Worm (Caenorhabditis elegans) whole organism, late embryonic: ENCODE measurements around the gene C14B4.2.

Experiments used
- C08G9.2 ChIP-seq: sonication (generic microtip); optimal IDR thresholded peaks from 2 replicates; lab custom pipeline; 2016; ENCODE audit warnings: mild to moderate bottlenecking, missing genetic modification characterization, moderate library complexity, missing compliant biosample characterization
- F13H6.1 ChIP-seq: sonication (generic microtip); optimal IDR thresholded peaks from 2 replicates; lab custom pipeline; 2016; ENCODE audit warnings: missing genetic modification characterization, missing compliant biosample characterization
- K09A11.1 ChIP-seq: sonication (generic microtip); optimal IDR thresholded peaks from 2 replicates; lab custom pipeline; 2017; ENCODE audit warnings: antibody characterized with exemption, mild to moderate bottlenecking, missing genetic modification characterization, missing compliant biosample characterization; ENCODE audit not compliant: insufficient read depth
- T23F11.4 ChIP-seq: fragments of 200-800 bp; sonication (Bioruptor generic); optimal IDR thresholded peaks from 2 replicates; lab custom pipeline; 2018; ENCODE audit warnings: mild to moderate bottlenecking, missing genetic modification characterization, missing compliant biosample characterization
- Y22D7AL.16 ChIP-seq: sonication (generic microtip); optimal IDR thresholded peaks from 2 replicates; lab custom pipeline; 2016; ENCODE audit warnings: missing genetic modification characterization, missing compliant biosample characterization
- ceh-14 ChIP-seq: sonication (generic microtip); optimal IDR thresholded peaks from 2 replicates; lab custom pipeline; 2016; ENCODE audit warnings: missing genotype, missing genetic modification characterization, missing compliant biosample characterization
- ceh-2 ChIP-seq: sonication (generic microtip); optimal IDR thresholded peaks from 2 replicates; lab custom pipeline; 2016; ENCODE audit warnings: missing genotype, missing genetic modification characterization, missing compliant biosample characterization
- ceh-22 ChIP-seq: sonication (generic microtip); optimal IDR thresholded peaks from 2 replicates; lab custom pipeline; 2017; ENCODE audit warnings: missing biosample characterization, missing genetic modification characterization
- ceh-24 ChIP-seq: sonication (generic microtip); optimal IDR thresholded peaks from 2 replicates; lab custom pipeline; 2016; ENCODE audit warnings: mild to moderate bottlenecking, missing genetic modification characterization, missing compliant biosample characterization
- ceh-30 ChIP-seq: fragments of 150-350 bp; optimal IDR thresholded peaks from 2 replicates; lab custom pipeline; 2014; ENCODE audit warnings: missing biosample characterization, missing genetic modification characterization
- ceh-34 ChIP-seq: sonication (generic microtip); optimal IDR thresholded peaks from 2 replicates; lab custom pipeline; 2016; ENCODE audit warnings: mild to moderate bottlenecking, missing genetic modification characterization, missing compliant biosample characterization
- ceh-45 ChIP-seq: fragments of 200-800 bp; sonication (Bioruptor generic); IDR thresholded peaks from 2 replicates; pipeline ENCODE4 v1.3.6; 2022; ENCODE audit warnings: missing genetic modification reagents, missing genetic modification characterization, missing compliant biosample characterization
- che-1 ChIP-seq: sonication (generic microtip); optimal IDR thresholded peaks from 2 replicates; lab custom pipeline; 2016; ENCODE audit warnings: mild to moderate bottlenecking, missing genetic modification characterization, missing compliant biosample characterization
- ets-4 ChIP-seq: sonication (generic microtip); optimal IDR thresholded peaks from 2 replicates; lab custom pipeline; 2016; ENCODE audit warnings: missing genetic modification characterization, missing compliant biosample characterization
- eyg-1 ChIP-seq: sonication (generic microtip); optimal IDR thresholded peaks from 2 replicates; lab custom pipeline; 2016; ENCODE audit warnings: missing genotype, missing genetic modification characterization, missing compliant biosample characterization
- fax-1 ChIP-seq: sonication (generic microtip); optimal IDR thresholded peaks from 2 replicates; lab custom pipeline; 2016; ENCODE audit warnings: missing genotype, missing genetic modification characterization, missing compliant biosample characterization
- fkh-6 ChIP-seq: sonication (generic microtip); optimal IDR thresholded peaks from 2 replicates; lab custom pipeline; 2016; ENCODE audit warnings: missing genetic modification characterization, missing compliant biosample characterization
- hlh-15 ChIP-seq: sonication (generic microtip); optimal IDR thresholded peaks from 2 replicates; lab custom pipeline; 2016; ENCODE audit warnings: missing genetic modification characterization, missing compliant biosample characterization
- hlh-30 ChIP-seq: sonication (generic microtip); optimal IDR thresholded peaks from 2 replicates; lab custom pipeline; 2017; ENCODE audit warnings: antibody characterized with exemption, missing genetic modification characterization, missing compliant biosample characterization; ENCODE audit not compliant: insufficient read depth
- hlh-8 ChIP-seq: sonication (generic microtip); optimal IDR thresholded peaks from 2 replicates; lab custom pipeline; 2016; ENCODE audit warnings: missing genotype, missing genetic modification characterization, missing compliant biosample characterization
- lim-6 ChIP-seq: sonication (generic microtip); optimal IDR thresholded peaks from 2 replicates; lab custom pipeline; 2016; ENCODE audit warnings: missing genetic modification characterization, missing compliant biosample characterization
- mec-3 ChIP-seq: sonication (generic microtip); optimal IDR thresholded peaks from 2 replicates; lab custom pipeline; 2016; ENCODE audit warnings: borderline replicate concordance, missing genetic modification characterization, missing compliant biosample characterization
- nhr-232 ChIP-seq: sonication (generic microtip); optimal IDR thresholded peaks from 2 replicates; lab custom pipeline; 2016; ENCODE audit warnings: missing genetic modification characterization, missing compliant biosample characterization
- pqm-1 ChIP-seq: sonication (generic microtip); optimal IDR thresholded peaks from 2 replicates; lab custom pipeline; 2016; ENCODE audit warnings: missing genetic modification characterization, missing compliant biosample characterization
- pros-1 ChIP-seq: fragments of 150-350 bp; optimal IDR thresholded peaks from 2 replicates; lab custom pipeline; 2014; ENCODE audit warnings: missing biosample characterization, missing genetic modification reagents, missing genetic modification characterization
- rnt-1 ChIP-seq: sonication (generic microtip); optimal IDR thresholded peaks from 2 replicates; lab custom pipeline; 2016; ENCODE audit warnings: missing genetic modification characterization, missing compliant biosample characterization
- sox-2 ChIP-seq: fragments of 200-800 bp; sonication (Bioruptor generic); IDR thresholded peaks from 2 replicates; pipeline ENCODE4 v1.3.6; 2022; ENCODE audit warnings: missing genetic modification reagents, missing genetic modification characterization, missing compliant biosample characterization
- sox-4 ChIP-seq: sonication (generic microtip); optimal IDR thresholded peaks from 2 replicates; lab custom pipeline; 2017; ENCODE audit warnings: mild to moderate bottlenecking, missing genetic modification characterization, inconsistent platforms, missing compliant biosample characterization
- syd-9 ChIP-seq: sonication (generic microtip); optimal IDR thresholded peaks from 2 replicates; lab custom pipeline; 2016; ENCODE audit warnings: mild to moderate bottlenecking, missing genetic modification characterization, moderate library complexity, missing compliant biosample characterization
- tbx-2 ChIP-seq: sonication (generic microtip); optimal IDR thresholded peaks from 2 replicates; lab custom pipeline; 2016; ENCODE audit warnings: missing genetic modification characterization, missing compliant biosample characterization
- tbx-7 ChIP-seq: sonication (generic microtip); optimal IDR thresholded peaks from 2 replicates; lab custom pipeline; 2016; ENCODE audit warnings: missing genotype, missing genetic modification characterization, missing compliant biosample characterization
- unc-42 ChIP-seq: sonication (generic microtip); optimal IDR thresholded peaks from 2 replicates; lab custom pipeline; 2016; ENCODE audit warnings: missing genotype, missing genetic modification characterization, missing compliant biosample characterization
- zip-5 ChIP-seq: sonication (generic microtip); optimal IDR thresholded peaks from 2 replicates; lab custom pipeline; 2016; ENCODE audit warnings: missing genetic modification characterization, missing compliant biosample characterization
- ztf-16 ChIP-seq: sonication (generic microtip); optimal IDR thresholded peaks from 2 replicates; lab custom pipeline; 2017; ENCODE audit warnings: missing genetic modification characterization, missing compliant biosample characterization

C14B4.2 gene

ce11 chrV:19402855-19403254 lies 40.4 kb upstream of the C14B4.2 start, which contains the start of gene C25F9.12:
Gene C25F9.12 (minus strand): TSS chrV:19402955.
- TF ChIP-seq F13H6.1 (no peak), T23F11.4 (no peak), pros-1 (tag; lab: Kevin White, UChicago) (no peak), ceh-34 (tag; lab: Kevin White, UChicago) (no peak), pqm-1 (tag; lab: Kevin White, UChicago) (no peak), nhr-232 (tag; lab: Kevin White, UChicago) (no peak), hlh-15 (tag; lab: Kevin White, UChicago) (no peak)

ce11 chrV:19401429-19401828 lies 39.0 kb upstream of the C14B4.2 start:
- TF ChIP-seq unc-42 (tag; lab: Kevin White, UChicago), result no peak
- TF ChIP-seq eyg-1 (tag; lab: Kevin White, UChicago), result no peak
- no peak for TF ChIP-seq T23F11.4
- no peak for TF ChIP-seq ceh-2 (tag; lab: Kevin White, UChicago)
- no peak for TF ChIP-seq ets-4 (tag; lab: Kevin White, UChicago)
- no peak for TF ChIP-seq pqm-1 (tag; lab: Kevin White, UChicago)
- no peak for TF ChIP-seq tbx-2

ce11 chrV:19400619-19401018 lies 38.2 kb upstream of the C14B4.2 start, which contains the start of gene srw-86:
Gene srw-86 (minus strand): TSS chrV:19400719.
- TF ChIP-seq lim-6, result no peak
- TF ChIP-seq syd-9 (tag; lab: Kevin White, UChicago), result no peak
- no peak for TF ChIP-seq hlh-8
- no peak for TF ChIP-seq K09A11.1 (tag; lab: Kevin White, UChicago)
- no peak for TF ChIP-seq ceh-24 (tag; lab: Kevin White, UChicago)
- TF ChIP-seq mec-3 (tag; lab: Kevin White, UChicago), result no peak

DNA sequence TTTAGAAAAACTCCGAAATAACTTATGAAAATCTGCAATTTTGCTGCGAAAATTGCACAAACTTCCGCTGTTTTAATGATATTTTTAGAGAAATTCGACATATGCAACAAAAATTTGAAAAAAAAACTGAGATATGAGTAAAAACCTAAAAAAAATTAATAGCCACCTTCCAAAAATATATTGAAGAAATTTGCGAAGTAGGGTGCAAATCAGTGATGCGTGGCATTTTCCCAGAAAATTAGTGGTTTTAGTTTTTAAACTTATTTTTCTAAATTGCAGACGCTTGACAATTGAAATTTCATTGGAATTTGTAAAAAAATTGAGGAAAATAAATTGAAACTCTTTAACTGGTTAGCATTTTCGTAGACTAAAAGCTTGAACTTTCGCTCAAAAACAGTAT lies 36.4 kb upstream of the C14B4.2 start, which contains the start of gene C25F9.13:
C25F9.13 (minus strand) TSS at position 101 of the 400 bp plus-strand sequence.
- no peak for TF ChIP-seq zip-5 (tag; lab: Kevin White, UChicago)
- no peak for TF ChIP-seq tbx-2

ce11 chrV:19398396-19398795 lies 35.9 kb upstream of the C14B4.2 start:
- TF ChIP-seq ceh-30 (no peak), ceh-22 (tag; lab: Kevin White, UChicago) (no peak)
- TF ChIP-seq, all 69 proteins: peak for 0

- TF ChIP-seq fax-1 (tag; lab: Kevin White, UChicago), result no peak
- TF ChIP-seq fkh-6 (tag; lab: Kevin White, UChicago), result no peak
- TF ChIP-seq C08G9.2 (tag; lab: Kevin White, UChicago), result no peak
- no peak for TF ChIP-seq hlh-30 (tag; lab: Kevin White, UChicago)
- TF ChIP-seq ztf-16 (tag; lab: Kevin White, UChicago), result no peak
- no peak for TF ChIP-seq sox-4
- no peak for TF ChIP-seq rnt-1
- no peak for TF ChIP-seq che-1 (tag; lab: Kevin White, UChicago)
- TF ChIP-seq hlh-15 (tag; lab: Kevin White, UChicago), result no peak
- no peak for TF ChIP-seq ceh-14 (tag; lab: Kevin White, UChicago)
- TF ChIP-seq ceh-45 (GFP tag; lab: Robert Waterston, UW), result no peak
- TF ChIP-seq Y22D7AL.16 (tag; lab: Kevin White, UChicago), result no peak
- TF ChIP-seq sox-2 (GFP tag; lab: Robert Waterston, UW), result no peak
- TF ChIP-seq tbx-7, result no peak
These were observed 34.3 kb upstream of the C14B4.2 start for ce11 chrV:19396576-19397313.
